Worm (Caenorhabditis elegans) whole organism, midembryonic: ENCODE results near the gene ins-34.

Source experiments
- T22C8.4 ChIP-seq: fragments of 200-800 bp; sonication (Bioruptor generic); IDR thresholded peaks from 2 replicates; pipeline ENCODE4 v1.3.6; 2022; ENCODE audit warnings: missing genetic modification characterization, missing compliant biosample characterization
- flt-1 ChIP-seq: fragments of 200-800 bp; sonication (Bioruptor generic); IDR thresholded peaks from 2 replicates; pipeline ENCODE4 v1.3.6; 2022; ENCODE audit warnings: missing genetic modification characterization, missing compliant biosample characterization
- klf-2 ChIP-seq: fragments of 200-800 bp; sonication (Bioruptor generic); conservative IDR thresholded peaks from 2 replicates; pipeline ENCODE4 v1.3.6; 2022; ENCODE audit warnings: missing genetic modification reagents, missing genetic modification characterization, missing compliant biosample characterization
- med-1 ChIP-seq: sonication (generic microtip); optimal IDR thresholded peaks from 2 replicates; lab custom pipeline; 2017; ENCODE audit warnings: missing genetic modification characterization, mild to moderate bottlenecking, missing compliant biosample characterization, antibody characterized with exemption, missing genetic modification reagents; ENCODE audit not compliant: insufficient read depth
- tab-1 ChIP-seq: fragments of 200-800 bp; sonication (Bioruptor generic); IDR thresholded peaks from 2 replicates; pipeline ENCODE4 v1.3.6; 2022; ENCODE audit warnings: missing genetic modification characterization, missing compliant biosample characterization
- ztf-23 ChIP-seq: fragments of 200-800 bp; sonication (Bioruptor generic); IDR thresholded peaks from 2 replicates; pipeline ENCODE4 v1.3.6; 2022; ENCODE audit warnings: missing genetic modification reagents, missing genetic modification characterization, missing compliant biosample characterization
- ztf-29 ChIP-seq: fragments of 200-800 bp; sonication (Bioruptor generic); IDR thresholded peaks from 2 replicates; pipeline ENCODE4 v1.3.6; 2022; ENCODE audit warnings: missing genetic modification reagents, missing genetic modification characterization, missing compliant biosample characterization

DNA sequence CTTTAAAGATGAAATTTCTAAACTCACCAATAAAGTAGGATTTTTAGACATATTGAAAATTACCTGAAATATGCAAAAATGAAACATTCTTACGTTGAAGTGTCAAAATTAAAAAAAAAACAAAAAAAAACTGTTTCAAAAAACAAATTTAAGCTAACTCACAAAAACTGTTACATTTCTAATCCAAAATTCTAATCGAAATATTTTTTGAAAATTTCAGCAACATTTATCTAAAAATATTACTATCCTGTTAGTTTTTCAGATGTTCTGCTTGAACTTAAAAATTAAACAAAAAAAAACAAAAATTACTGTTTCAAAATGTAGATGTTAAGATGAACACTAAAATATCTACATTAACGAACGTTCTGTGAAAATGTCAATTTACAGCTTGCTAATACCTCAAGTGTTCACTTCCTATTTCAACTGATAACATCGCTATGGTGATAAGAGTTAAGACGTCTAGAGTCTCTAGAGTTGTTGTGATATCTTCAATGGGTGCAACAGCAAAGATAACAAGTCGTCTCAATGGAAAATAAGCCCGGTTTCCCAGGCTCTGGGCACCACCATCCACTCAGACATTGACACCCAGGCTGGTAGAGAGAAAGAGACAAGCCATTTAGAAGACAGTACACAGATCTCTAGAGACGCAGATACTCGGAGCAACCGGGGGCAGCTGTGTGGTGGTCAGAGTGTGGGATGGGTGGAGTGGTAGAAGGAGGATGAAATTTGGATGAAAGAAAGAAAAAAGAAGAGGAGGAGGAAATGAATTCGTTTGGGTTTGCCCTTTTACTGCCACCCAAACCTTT, 21.6 kb downstream of the ins-34 start, which contains the start of gene H12I19.115:
- TF ChIP-seq klf-2 (GFP tag; lab: Robert Waterston, UW): no peak
- no peak for TF ChIP-seq ztf-23
- no peak for TF ChIP-seq med-1 (GFP tag; lab: Kevin White, UChicago)
- TF ChIP-seq T22C8.4: no peak
- no peak; the same call in 1 of the 2 replicates for TF ChIP-seq ztf-29 (GFP tag; lab: Robert Waterston, UW)
- no peak for TF ChIP-seq flt-1
- no peak for TF ChIP-seq tab-1 (GFP tag; lab: Robert Waterston, UW)
